Worm (Caenorhabditis elegans): ENCODE measurements around the gene tag-273.
"Not testable (repeated sequence)": the region's sequence is repeated elsewhere in the genome, so short reads cannot be mapped to it uniquely, and the experiment has no call there.

Gene tag-273

ce11 chrIV:14505066-14505465, at the start of gene tag-273:
Gene tag-273 (minus strand): TSS chrIV:14505166.
- TF ChIP-seq mab-5 (tag; optimal IDR thresholded peaks at IDR 0.05), result no peak
- TF ChIP-seq nhr-237 (tag; optimal IDR thresholded peaks at IDR 0.05), result no peak
- TF ChIP-seq aly-2 (tag; optimal IDR thresholded peaks at IDR 0.05), result no peak
- TF ChIP-seq skn-1 (tag; optimal IDR thresholded peaks at IDR 0.05), result no peak
- no peak for TF ChIP-seq egl-27 (tag; optimal IDR thresholded peaks at IDR 0.05)

- not testable (repeated sequence) for TF ChIP-seq ZK546.5, nhr-237, crh-2 (tag; optimal IDR thresholded peaks at IDR 0.05)
These were observed 46.9 kb upstream of the tag-273 start, which contains the start of gene pals-30 for ce11 chrIV:14551870-14552269. Gene pals-30 (minus strand): TSS chrIV:14551970.

- no peak for TF ChIP-seq elt-3 (tag; optimal IDR thresholded peaks at IDR 0.05)
These were observed 44.3 kb upstream of the tag-273 start, which contains the start of gene T27E7.9 for ce11 chrIV:14549308-14549707. Gene T27E7.9 (minus strand): TSS chrIV:14549408.

ce11 chrIV:14547292-14547691, 42.3 kb upstream of the tag-273 start:
- TF ChIP-seq R02D3.7 (tag; optimal IDR thresholded peaks at IDR 0.05) (no peak), elt-1 (tag; optimal IDR thresholded peaks at IDR 0.05) (no peak), Y55F3AM.14 (GFP tag; optimal IDR thresholded peaks at IDR 0.05) (no peak), aly-2 (tag; optimal IDR thresholded peaks at IDR 0.05) (no peak), snpc-4 (tag; optimal IDR thresholded peaks at IDR 0.05) (no peak), unc-62 (GFP tag; optimal IDR thresholded peaks at IDR 0.05) (no peak), peb-1 (tag; optimal IDR thresholded peaks at IDR 0.05) (no peak), F13H6.1 (tag; optimal IDR thresholded peaks at IDR 0.05) (no peak), nhr-12 (tag; optimal IDR thresholded peaks at IDR 0.05) (no peak), ztf-11 (tag; optimal IDR thresholded peaks at IDR 0.05) (no peak), ceh-16 (tag; optimal IDR thresholded peaks at IDR 0.05) (no peak), unc-39 (tag; optimal IDR thresholded peaks at IDR 0.05) (no peak), crh-2 (tag; optimal IDR thresholded peaks at IDR 0.05) (no peak)

ce11 chrIV:14542517-14542916, 37.6 kb upstream of the tag-273 start, which contains the start of gene pals-29:
Gene pals-29 (minus strand): TSS chrIV:14542617.
- TF ChIP-seq nhr-21 (tag; optimal IDR thresholded peaks at IDR 0.05) (no peak), nhr-77 (tag; optimal IDR thresholded peaks at IDR 0.05) (no peak)

- TF ChIP-seq lin-39 (tag; optimal IDR thresholded peaks at IDR 0.05), result no peak
- TF ChIP-seq peb-1 (tag; optimal IDR thresholded peaks at IDR 0.05), result no peak
- TF ChIP-seq Y55F3AM.14 (GFP tag; optimal IDR thresholded peaks at IDR 0.05), result no peak
- TF ChIP-seq ama-1 (optimal IDR thresholded peaks at IDR 0.05), result no peak
- TF ChIP-seq nhr-129 (tag; optimal IDR thresholded peaks at IDR 0.05), result no peak
These were observed 31.9 kb upstream of the tag-273 start, which contains the start of gene T27E7.5 for ce11 chrIV:14536911-14537310. Gene T27E7.5 (plus strand): TSS chrIV:14537163.

ce11 chrIV:14534967-14535366, 30.0 kb upstream of the tag-273 start, which contains the start of gene T27E7.4:
Gene T27E7.4 (minus strand): TSS chrIV:14535067.
- TF ChIP-seq nhr-129 (tag; optimal IDR thresholded peaks at IDR 0.05), result no peak
- no peak for TF ChIP-seq ztf-4 (tag; optimal IDR thresholded peaks at IDR 0.05)
- no peak for TF ChIP-seq sma-9 (GFP tag; optimal IDR thresholded peaks at IDR 0.05)
- TF ChIP-seq sma-9 (tag; optimal IDR thresholded peaks at IDR 0.05), result no peak
- no peak for TF ChIP-seq ceh-16 (tag; optimal IDR thresholded peaks at IDR 0.05)
- TF ChIP-seq sma-3 (GFP tag; optimal IDR thresholded peaks at IDR 0.05), result no peak
- no peak for TF ChIP-seq mdl-1 (tag; optimal IDR thresholded peaks at IDR 0.05)
- no peak for TF ChIP-seq unc-62 (GFP tag; optimal IDR thresholded peaks at IDR 0.05)
- TF ChIP-seq ama-1 (optimal IDR thresholded peaks at IDR 0.05), result no peak
- no peak for TF ChIP-seq ceh-82 (tag; optimal IDR thresholded peaks at IDR 0.05)
- TF ChIP-seq nhr-237 (tag; optimal IDR thresholded peaks at IDR 0.05), result no peak
- TF ChIP-seq lsy-2 (tag; optimal IDR thresholded peaks at IDR 0.05), result no peak
- no peak for TF ChIP-seq lin-13 (GFP tag; optimal IDR thresholded peaks at IDR 0.05)
- TF ChIP-seq nhr-25 (tag; optimal IDR thresholded peaks at IDR 0.05), result no peak
- TF ChIP-seq lin-11 (tag; optimal IDR thresholded peaks at IDR 0.05), result no peak
